Worm (Caenorhabditis elegans) whole organism, L4 larva: ENCODE measurements around the gene cku-80.

Experiments
- ces-1 ChIP-seq: fragments of 150-350 bp; sonication (generic microtip); optimal IDR thresholded peaks from 4 replicates; lab custom pipeline; 2014; ENCODE audit warnings: missing biosample characterization, missing genetic modification reagents, missing genetic modification characterization
- dpl-1 ChIP-seq: fragments of 150-350 bp; optimal IDR thresholded peaks from 2 replicates; lab custom pipeline; 2014; ENCODE audit warnings: missing biosample characterization, missing genetic modification reagents, missing genetic modification characterization
- fos-1 ChIP-seq: fragments of 150-350 bp; optimal IDR thresholded peaks from 2 replicates; lab custom pipeline; 2014; ENCODE audit warnings: missing biosample characterization, missing genetic modification characterization
- nhr-76 ChIP-seq: fragments of 150-350 bp; optimal IDR thresholded peaks from 2 replicates; lab custom pipeline; 2014; ENCODE audit warnings: missing biosample characterization, missing genetic modification characterization
- unc-39 ChIP-seq: sonication (generic microtip); optimal IDR thresholded peaks from 2 replicates; lab custom pipeline; 2017; ENCODE audit warnings: missing biosample characterization, missing genetic modification characterization
- zip-2 ChIP-seq: fragments of 150-350 bp; optimal IDR thresholded peaks from 2 replicates; lab custom pipeline; 2014; ENCODE audit warnings: missing biosample characterization, missing genetic modification characterization

DNA sequence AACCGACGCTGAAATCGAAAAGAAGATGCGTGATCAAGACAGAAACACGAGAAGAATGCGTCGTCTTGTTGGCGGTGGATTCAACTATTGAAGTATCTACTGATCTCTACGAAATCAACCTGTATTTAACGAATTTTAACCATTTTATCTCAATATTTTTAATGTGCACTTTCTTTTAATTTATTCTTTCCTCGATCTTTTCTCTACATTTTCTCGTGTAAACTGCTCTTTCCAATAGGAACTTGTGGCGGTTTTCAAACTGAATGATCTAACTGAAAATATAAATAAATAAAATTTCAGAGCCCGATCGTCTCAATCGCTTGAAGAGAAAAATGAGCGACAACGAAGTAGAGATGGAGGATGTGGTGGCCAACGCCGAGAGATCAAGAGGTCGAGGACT lies 13.7 kb upstream of the cku-80 start, which contains the start of gene rnp-4:
- TF ChIP-seq ces-1 (no peak), nhr-76 (no peak), fos-1 (no peak), dpl-1 (GFP tag; lab: Kevin White, UChicago) (no peak), unc-39 (tag; lab: Kevin White, UChicago) (no peak), zip-2 (no peak)
